Fruit fly (Drosophila melanogaster): Measurements from ENCODE around the gene CG12746.

Gene CG12746

DNA sequence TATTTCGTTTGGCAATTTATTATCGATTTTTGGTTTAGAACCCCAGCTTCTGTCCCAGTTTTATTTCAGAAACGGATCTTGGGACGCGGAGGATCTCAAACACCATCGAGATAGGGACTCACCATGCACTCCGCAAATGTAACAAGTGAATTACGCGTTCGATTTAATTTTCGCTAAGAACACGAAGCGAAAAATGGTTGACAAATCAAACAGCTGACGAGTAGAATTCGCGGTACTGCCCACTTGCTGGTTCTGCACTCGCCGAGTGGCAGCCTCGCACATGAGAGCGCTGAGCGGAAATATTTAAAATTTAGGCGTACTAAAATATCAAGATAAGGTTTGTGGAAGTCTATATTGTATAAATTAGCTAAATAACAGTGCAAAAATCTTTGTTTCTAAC, 1.2 kb upstream of the CG12746 start, which contains the start of gene Pi4KIIalpha (continued):
- TF ChIP-seq her (GFP tag; optimal IDR thresholded peaks at IDR 0.05) (no peak), CG17568 (GFP tag; optimal IDR thresholded peaks at IDR 0.05) (no peak), CG18599 (GFP tag; optimal IDR thresholded peaks at IDR 0.05) (no peak), D19A (tag; optimal IDR thresholded peaks at IDR 0.05) (no peak), tx (GFP tag; optimal IDR thresholded peaks at IDR 0.05) (no peak), zen (tag; optimal IDR thresholded peaks at IDR 0.05) (no peak), CG8281 (tag; optimal IDR thresholded peaks at IDR 0.05) (no peak), CG7372 (GFP tag; IDR thresholded peaks at IDR 0.05) (no peak), zen2 (GFP tag; IDR thresholded peaks at IDR 0.05; ENCODE audit: partially characterized antibody) (no peak), CG6683 (GFP tag; optimal IDR thresholded peaks at IDR 0.05) (no peak), chinmo (GFP tag; IDR thresholded peaks at IDR 0.05; ENCODE audit: partially characterized antibody) (no peak), mld (GFP tag; IDR thresholded peaks at IDR 0.05; ENCODE audit: partially characterized antibody) (no peak), CG34422 (GFP tag; IDR thresholded peaks at IDR 0.05) (peak; percentile 40; the same call in 1 of the 3 replicates), PHDP (tag; optimal IDR thresholded peaks at IDR 0.05) (no peak), zfh1 (GFP tag; IDR thresholded peaks at IDR 0.05) (no peak), ash1 (GFP tag; optimal IDR thresholded peaks at IDR 0.05) (no peak), CG11696 (GFP tag; IDR thresholded peaks at IDR 0.05) (no peak), hkb (optimal IDR thresholded peaks at IDR 0.05) (no peak), hkb (GFP tag; IDR thresholded peaks at IDR 0.05) (no peak), CG17802 (tag; optimal IDR thresholded peaks at IDR 0.05) (no peak), CG11456 (GFP tag; IDR thresholded peaks at IDR 0.05) (no peak), Nf-YA (GFP tag; IDR thresholded peaks at IDR 0.05) (no peak), crc (GFP tag; optimal IDR thresholded peaks at IDR 0.05) (no peak), BEAF-32 (GFP tag; optimal IDR thresholded peaks at IDR 0.05) (peak; percentile 28), bigmax (GFP tag; optimal IDR thresholded peaks at IDR 0.05) (no peak), tll (GFP tag; optimal IDR thresholded peaks at IDR 0.05) (no peak), sqz (GFP tag; optimal IDR thresholded peaks at IDR 0.05) (no peak), Hmr (GFP tag; optimal IDR thresholded peaks at IDR 0.05) (no peak), CG11085 (GFP tag; IDR thresholded peaks at IDR 0.05) (no peak), CG9437 (GFP tag; optimal IDR thresholded peaks at IDR 0.05) (no peak), tio (GFP tag; optimal IDR thresholded peaks at IDR 0.05) (no peak), jigr1 (GFP tag; IDR thresholded peaks at IDR 0.05) (no peak), sr (GFP tag; IDR thresholded peaks at IDR 0.05) (no peak), slou (GFP tag; optimal IDR thresholded peaks at IDR 0.05) (no peak), CG1529 (GFP tag; optimal IDR thresholded peaks at IDR 0.05) (no peak), Sry-δ (GFP tag; optimal IDR thresholded peaks at IDR 0.05) (peak; percentile 12), Elba2 (GFP tag; optimal IDR thresholded peaks at IDR 0.05) (no peak), CG2875 (GFP tag; optimal IDR thresholded peaks at IDR 0.05) (no peak), CG8478 (optimal IDR thresholded peaks at IDR 0.05) (no peak), wor (GFP tag; IDR thresholded peaks at IDR 0.05) (no peak), TFAM (GFP tag; optimal IDR thresholded peaks at IDR 0.05) (no peak), lab (GFP tag; optimal IDR thresholded peaks at IDR 0.05) (no peak), CG13775 (GFP tag; optimal IDR thresholded peaks at IDR 0.05) (no peak), CG9215 (GFP tag; IDR thresholded peaks at IDR 0.05) (no peak), MTF-1 (GFP tag; optimal IDR thresholded peaks at IDR 0.05; ENCODE audit: borderline replicate concordance) (no peak), CG1603 (tag; optimal IDR thresholded peaks at IDR 0.05) (peak; percentile 55), Eip74EF (GFP tag; optimal IDR thresholded peaks at IDR 0.05) (no peak), CG15601 (tag; optimal IDR thresholded peaks at IDR 0.05) (no peak), stwl (tag; optimal IDR thresholded peaks at IDR 0.05) (peak; percentile 6), kay (GFP tag; optimal IDR thresholded peaks at IDR 0.05) (no peak), zf30C (GFP tag; optimal IDR thresholded peaks at IDR 0.05) (no peak)

Measured in whole organism, embryonic.